Worm (Caenorhabditis elegans): ENCODE data around the gene hir-1.

- no peak for TF ChIP-seq nhr-11 (tag; optimal IDR thresholded peaks at IDR 0.05)
- TF ChIP-seq R02D3.7 (tag; optimal IDR thresholded peaks at IDR 0.05): no peak
- TF ChIP-seq pha-4 (tag; optimal IDR thresholded peaks at IDR 0.05): peak; percentile 50
- TF ChIP-seq snpc-4 (tag; optimal IDR thresholded peaks at IDR 0.05): no peak
- no peak for TF ChIP-seq ceh-28 (tag; optimal IDR thresholded peaks at IDR 0.05)
- no peak for TF ChIP-seq mdl-1 (tag; optimal IDR thresholded peaks at IDR 0.05)
- no peak for TF ChIP-seq unc-62 (GFP tag; optimal IDR thresholded peaks at IDR 0.05)
- no peak for TF ChIP-seq nhr-12 (tag; optimal IDR thresholded peaks at IDR 0.05)
These were observed 37.9 kb downstream of the hir-1 start for ce11 chrV:5559882-5560281.

All from whole organism, L3 larva.